Worm (Caenorhabditis elegans): ENCODE results near the gene F21F8.5.

The F21F8.5 gene

ce11 chrV:8266232-8266631, at the start of gene F21F8.5:
F21F8.5 (minus strand) TSS chrV:8266332.
- no peak for TF ChIP-seq dao-5 (tag; optimal IDR thresholded peaks at IDR 0.05)

DNA sequence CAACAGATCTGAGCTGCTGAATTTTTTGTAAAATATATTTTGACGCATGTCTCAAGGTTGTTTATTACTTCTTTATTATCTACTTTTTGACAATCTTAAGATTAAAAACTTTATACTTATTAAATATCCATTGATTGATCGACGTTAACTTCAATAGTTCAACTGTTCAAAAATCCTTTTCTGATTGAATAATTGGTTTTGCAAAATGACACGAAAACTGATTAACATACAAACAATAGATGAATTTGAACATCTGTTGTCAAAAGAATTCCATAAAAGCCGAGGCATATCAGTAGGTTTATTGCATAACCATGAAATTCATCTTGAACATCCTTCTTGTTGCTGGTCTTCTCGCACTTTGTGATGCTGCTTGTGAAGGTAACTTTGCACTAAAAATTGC, 45.1 kb upstream of the F21F8.5 start, which contains the start of gene W02D7.12:
Gene W02D7.12 (plus strand): TSS at position 301 of the 400 bp plus-strand sequence.
- TF ChIP-seq him-1 (tag; optimal IDR thresholded peaks at IDR 0.05) (no peak), W03F9.2 (tag; optimal IDR thresholded peaks at IDR 0.05) (no peak), dao-5 (tag; optimal IDR thresholded peaks at IDR 0.05) (no peak)

DNA sequence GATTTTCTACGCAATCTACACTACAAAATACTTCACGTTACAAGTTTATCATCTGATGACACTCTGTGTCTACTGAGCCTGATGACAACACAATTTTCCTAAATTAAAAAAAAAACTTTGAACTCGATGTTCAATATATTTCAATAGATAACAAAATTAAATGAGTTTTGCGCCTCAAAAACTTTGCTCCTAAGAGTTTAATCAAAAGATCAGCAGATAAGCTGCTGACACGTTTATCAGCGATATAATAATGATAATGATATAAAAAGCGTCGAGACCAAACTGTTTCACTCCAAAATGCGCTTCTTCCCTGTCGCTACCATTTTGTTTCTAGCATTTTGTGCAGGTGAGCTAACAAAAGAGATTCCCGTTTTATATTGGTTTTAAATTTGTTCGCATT, 41.5 kb upstream of the F21F8.5 start, which contains the start of gene clec-218:
Gene clec-218 (plus strand): TSS at position 262 of the 400 bp plus-strand sequence.
- TF ChIP-seq W03F9.2 (tag; optimal IDR thresholded peaks at IDR 0.05) (no peak), dao-5 (tag; optimal IDR thresholded peaks at IDR 0.05) (no peak), him-1 (tag; optimal IDR thresholded peaks at IDR 0.05) (no peak)

DNA sequence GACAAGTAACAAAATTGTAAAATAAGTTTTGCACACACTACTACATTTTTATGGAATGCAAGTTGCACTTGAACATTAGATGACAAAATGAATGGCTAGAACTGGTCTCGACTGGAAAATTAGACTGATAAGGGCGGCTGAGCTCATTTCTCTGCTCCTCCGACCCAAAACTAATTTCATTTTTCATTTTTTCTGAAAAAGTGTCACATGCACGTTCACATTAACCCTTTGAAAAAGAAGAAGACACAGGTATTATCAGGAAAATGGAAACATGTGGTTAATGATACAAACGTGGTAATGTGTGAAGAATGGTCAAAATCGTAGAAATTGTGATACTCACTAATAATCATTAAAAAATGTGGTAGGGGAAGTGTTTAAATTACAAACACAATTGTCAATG, 40.9 kb upstream of the F21F8.5 start:
- TF ChIP-seq him-1 (tag; optimal IDR thresholded peaks at IDR 0.05) (no peak), dao-5 (tag; optimal IDR thresholded peaks at IDR 0.05) (no peak), W03F9.2 (tag; optimal IDR thresholded peaks at IDR 0.05) (no peak)

- TF ChIP-seq dao-5 (tag; optimal IDR thresholded peaks at IDR 0.05), result no peak
- TF ChIP-seq W03F9.2 (tag; optimal IDR thresholded peaks at IDR 0.05), result no peak
- no peak for TF ChIP-seq him-1 (tag; optimal IDR thresholded peaks at IDR 0.05)
Measured at ce11 chrV:8306366-8306765, 40.2 kb upstream of the F21F8.5 start, which contains the start of gene W02D7.8. W02D7.8 (minus strand) TSS chrV:8306466.

DNA sequence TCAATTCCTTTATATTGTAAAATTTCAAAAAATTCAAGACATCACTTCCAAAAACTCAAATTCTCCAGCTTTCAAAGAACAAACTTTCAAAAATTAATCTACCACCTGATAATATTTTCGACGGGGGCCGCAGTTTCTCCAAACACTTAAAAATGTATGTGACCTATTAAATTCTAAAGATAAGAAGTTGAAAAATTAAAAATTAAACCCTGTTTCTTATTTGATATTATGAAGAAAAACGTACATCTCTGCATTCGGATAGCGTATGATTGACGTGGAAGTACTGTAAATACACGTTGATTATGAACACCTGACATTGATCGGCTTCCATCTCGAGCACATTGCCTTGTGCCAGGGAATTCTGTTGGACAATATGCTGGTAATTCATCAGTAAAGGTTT, 39.8 kb upstream of the F21F8.5 start:
- TF ChIP-seq him-1 (tag; optimal IDR thresholded peaks at IDR 0.05), result no peak
- no peak for TF ChIP-seq dao-5 (tag; optimal IDR thresholded peaks at IDR 0.05)
- TF ChIP-seq W03F9.2 (tag; optimal IDR thresholded peaks at IDR 0.05), result no peak

DNA sequence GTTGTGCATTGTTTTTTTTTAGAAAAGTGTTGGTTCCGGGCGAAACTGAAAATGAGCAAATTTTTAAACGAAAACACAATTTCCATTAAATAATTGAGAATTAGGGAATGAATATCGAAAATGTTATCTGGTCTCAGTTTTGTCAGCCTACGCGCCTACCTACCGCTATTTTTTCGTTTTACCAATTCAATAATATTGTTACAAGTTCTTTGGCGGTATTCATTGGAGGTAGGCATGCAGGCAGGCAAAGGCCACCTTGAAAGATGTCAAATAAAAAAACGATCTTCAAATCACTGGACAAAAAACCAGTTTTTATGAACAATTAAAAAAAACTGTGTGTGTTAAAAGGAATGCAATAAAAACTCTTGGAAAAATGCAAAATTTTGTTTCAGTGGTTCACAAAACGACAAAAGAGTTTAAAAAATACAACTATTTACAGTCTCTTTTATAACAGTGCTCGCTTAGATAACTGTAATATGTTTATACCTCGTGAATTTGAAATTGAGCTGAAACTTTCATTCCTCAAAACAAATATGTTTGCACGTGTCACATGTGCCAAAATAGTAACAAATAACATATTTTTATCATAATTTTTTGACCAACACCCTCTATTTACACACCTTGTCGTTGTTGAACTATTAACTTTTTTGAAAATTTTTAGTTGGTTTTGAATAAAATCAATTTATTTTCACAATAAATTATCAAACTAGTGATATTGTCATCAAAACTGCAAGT, 38.5 kb upstream of the F21F8.5 start, which contains the start of gene W02D7.11:
Gene W02D7.11 (minus strand): TSS at position 51 of the 735 bp plus-strand sequence.
- TF ChIP-seq him-1 (tag; optimal IDR thresholded peaks at IDR 0.05) (no peak), dao-5 (tag; optimal IDR thresholded peaks at IDR 0.05) (no peak), W03F9.2 (tag; optimal IDR thresholded peaks at IDR 0.05) (no peak)

DNA sequence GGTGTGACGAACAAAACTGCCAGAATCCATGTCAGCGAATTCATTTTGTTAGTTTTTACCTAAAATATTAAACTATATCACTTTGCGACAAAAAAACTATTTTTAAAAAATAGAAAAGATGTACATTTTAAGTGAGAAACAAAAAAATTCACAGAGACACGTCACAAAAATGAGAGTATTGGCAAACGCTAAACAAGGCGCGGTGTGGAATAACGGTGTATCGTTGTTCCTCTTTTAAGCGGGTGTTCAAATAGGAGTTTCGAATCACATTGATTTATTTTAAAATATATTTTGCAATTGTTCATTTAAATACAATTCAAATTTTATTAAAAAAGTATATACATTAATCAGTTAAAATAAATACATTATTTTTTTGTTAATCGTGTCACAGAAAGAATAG, 36.4 kb upstream of the F21F8.5 start, which contains the start of gene sel-9:
Gene sel-9 (minus strand): TSS at position 59 of the 400 bp plus-strand sequence.
- TF ChIP-seq W03F9.2 (tag; optimal IDR thresholded peaks at IDR 0.05) (no peak), dao-5 (tag; optimal IDR thresholded peaks at IDR 0.05) (no peak), him-1 (tag; optimal IDR thresholded peaks at IDR 0.05) (no peak)

DNA sequence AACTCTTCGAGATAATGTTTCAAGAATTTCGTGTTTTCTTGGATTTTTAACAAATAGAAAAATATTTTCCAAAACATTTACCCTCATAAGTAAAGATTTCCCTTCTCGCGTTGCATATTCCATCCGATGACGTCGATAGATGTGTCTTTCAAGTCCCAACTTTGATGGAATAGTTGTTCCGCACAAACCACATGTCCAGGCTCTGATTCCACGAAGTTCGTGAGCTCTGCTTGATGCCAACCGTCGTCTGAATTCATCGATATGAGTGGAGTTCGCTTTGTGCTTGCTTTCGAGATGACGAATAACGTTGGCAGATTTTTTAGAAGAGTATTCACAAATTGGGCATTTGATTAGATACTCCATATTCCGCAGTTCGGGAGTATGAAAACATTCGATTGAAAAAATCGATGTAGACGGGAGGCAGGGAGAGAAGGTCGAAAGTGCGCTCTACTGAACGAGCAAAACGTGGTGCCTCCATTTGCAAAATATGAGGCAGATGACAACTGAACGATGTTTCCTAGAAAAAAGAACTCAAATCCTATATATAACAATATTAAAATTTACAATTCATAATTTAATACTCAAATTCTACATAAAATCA, 34.9 kb upstream of the F21F8.5 start, which contains the start of gene W02D7.6:
Gene W02D7.6 (minus strand): TSS at position 573 of the 601 bp plus-strand sequence.
- peak; percentile 42 for TF ChIP-seq W03F9.2 (tag; optimal IDR thresholded peaks at IDR 0.05)
- no peak for TF ChIP-seq him-1 (tag; optimal IDR thresholded peaks at IDR 0.05)
- TF ChIP-seq dao-5 (tag; optimal IDR thresholded peaks at IDR 0.05), result no peak

DNA sequence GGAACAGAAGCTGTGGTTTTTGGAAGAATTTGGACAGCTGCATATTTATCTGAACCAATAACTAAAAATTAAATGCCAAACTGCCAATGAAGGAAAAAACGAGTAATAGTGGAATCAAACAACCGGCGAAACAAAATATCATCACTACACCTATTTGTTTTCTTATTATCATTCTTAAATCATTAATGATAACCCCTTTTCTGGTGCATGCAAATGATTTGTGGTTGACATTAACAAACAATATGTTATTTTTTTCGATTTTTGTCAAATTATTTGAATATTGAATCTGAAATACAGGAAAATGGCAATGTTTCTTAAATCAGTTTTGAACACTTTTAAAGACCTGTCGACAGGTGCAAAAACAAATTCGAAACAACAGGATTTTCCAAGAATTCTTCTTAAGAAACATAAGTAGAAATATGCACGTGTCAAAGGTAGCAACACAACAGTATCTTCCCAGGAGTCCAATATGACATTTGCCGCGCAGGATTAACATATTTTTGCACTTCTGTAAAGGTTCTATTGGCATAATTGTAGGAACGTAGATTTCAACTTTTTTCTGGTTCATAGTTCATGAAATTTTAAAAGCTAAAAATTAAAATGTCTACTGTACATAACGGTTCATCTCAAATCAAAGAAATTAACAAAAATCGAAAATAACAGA, 33.2 kb upstream of the F21F8.5 start, which contains the start of gene W02D7.5:
Gene W02D7.5 (minus strand): TSS at position 51 of the 664 bp plus-strand sequence.
- no peak for TF ChIP-seq W03F9.2 (tag; optimal IDR thresholded peaks at IDR 0.05)
- TF ChIP-seq dao-5 (tag; optimal IDR thresholded peaks at IDR 0.05), result no peak
- TF ChIP-seq him-1 (tag; optimal IDR thresholded peaks at IDR 0.05), result no peak

- TF ChIP-seq dao-5 (tag; optimal IDR thresholded peaks at IDR 0.05), result no peak
- TF ChIP-seq W03F9.2 (tag; optimal IDR thresholded peaks at IDR 0.05), result no peak
- TF ChIP-seq him-1 (tag; optimal IDR thresholded peaks at IDR 0.05), result no peak
Measured at ce11 chrV:8297504-8297903, 31.4 kb upstream of the F21F8.5 start, which contains the start of gene W02D7.4. W02D7.4 (minus strand) TSS chrV:8297604.

ce11 chrV:8295866-8296265, 29.7 kb upstream of the F21F8.5 start, which contains the start of gene smex-1:
smex-1 (minus strand) TSS chrV:8295966.
- TF ChIP-seq W03F9.2 (tag; optimal IDR thresholded peaks at IDR 0.05) (no peak), dao-5 (tag; optimal IDR thresholded peaks at IDR 0.05) (no peak), him-1 (tag; optimal IDR thresholded peaks at IDR 0.05) (no peak)

DNA sequence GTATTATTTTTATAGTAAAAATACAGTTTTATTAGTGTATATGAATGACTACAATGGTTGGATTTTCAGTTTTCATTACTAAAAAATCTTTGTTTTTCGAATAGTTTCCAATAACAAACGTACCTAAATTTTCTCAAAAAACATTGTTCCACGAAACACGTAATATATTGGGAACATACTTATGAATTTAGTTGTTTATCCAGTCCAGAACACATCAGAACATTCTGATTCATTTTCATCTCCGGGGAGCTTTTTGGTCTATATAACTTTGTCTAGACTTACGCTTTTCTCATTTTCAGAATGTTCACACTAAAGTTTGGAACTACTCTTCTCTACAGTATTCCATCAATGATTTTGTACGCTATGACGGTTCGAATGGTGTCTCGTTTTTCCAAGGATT, 25.6 kb upstream of the F21F8.5 start, which contains the start of gene srg-33:
Gene srg-33 (plus strand): TSS at position 301 of the 400 bp plus-strand sequence.
- TF ChIP-seq dao-5 (tag; optimal IDR thresholded peaks at IDR 0.05) (no peak), W03F9.2 (tag; optimal IDR thresholded peaks at IDR 0.05) (no peak), him-1 (tag; optimal IDR thresholded peaks at IDR 0.05) (no peak)
